Worm (Caenorhabditis elegans) whole organism, L4 larva: ENCODE measurements around the gene hum-5.

Source experiments
- F10B5.3 ChIP-seq: sonication (generic microtip); optimal IDR thresholded peaks from 2 replicates; lab custom pipeline; 2016; ENCODE audit warnings: mild to moderate bottlenecking, missing genetic modification characterization, missing compliant biosample characterization
- F37D6.2 ChIP-seq: sonication (generic microtip); optimal IDR thresholded peaks from 2 replicates; lab custom pipeline; 2016; ENCODE audit warnings: mild to moderate bottlenecking, missing genetic modification characterization, missing compliant biosample characterization
- F44E2.7 ChIP-seq: fragments of 200-800 bp; sonication (Bioruptor generic); IDR thresholded peaks from 2 replicates; pipeline ENCODE4 v2.1.2; 2022; ENCODE audit warnings: missing genetic modification characterization, missing compliant biosample characterization
- F49E8.2 ChIP-seq: sonication (generic microtip); optimal IDR thresholded peaks from 2 replicates; lab custom pipeline; 2016; ENCODE audit warnings: missing compliant biosample characterization, mild to moderate bottlenecking, missing genetic modification characterization, borderline replicate concordance
- R02D3.7 ChIP-seq: fragments of 150-350 bp; sonication (generic microtip); optimal IDR thresholded peaks from 3 replicates; lab custom pipeline; 2014; ENCODE audit warnings: missing biosample characterization, missing genetic modification characterization
- Y75B8A.6 ChIP-seq: fragments of 200-800 bp; sonication (Bioruptor generic); IDR thresholded peaks from 2 replicates; pipeline ENCODE4 v1.3.6; 2022; ENCODE audit warnings: missing genetic modification reagents, missing genetic modification characterization, missing compliant biosample characterization
- ZK546.5 ChIP-seq, 2 experiments: sonication (generic microtip); optimal IDR thresholded peaks; 2 replicates each; lab custom pipeline; 2017; ENCODE audit warnings: missing biosample characterization in 2 of 2, missing genetic modification characterization in 2 of 2
- aha-1 ChIP-seq: fragments of 150-350 bp; peaks from one replicate; lab custom pipeline; 2014; ENCODE audit warnings: missing biosample characterization, missing genetic modification characterization
- ceh-20 ChIP-seq: fragments of 200-800 bp; sonication (Bioruptor generic); IDR thresholded peaks from 2 replicates; pipeline ENCODE4 v1.3.6; 2022; ENCODE audit warnings: missing genetic modification reagents, missing genetic modification characterization, missing compliant biosample characterization
- ceh-62 ChIP-seq: sonication (generic microtip); optimal IDR thresholded peaks from 2 replicates; lab custom pipeline; 2017; ENCODE audit warnings: missing biosample characterization, missing genetic modification characterization
- ces-1 ChIP-seq: fragments of 150-350 bp; sonication (generic microtip); optimal IDR thresholded peaks from 4 replicates; lab custom pipeline; 2014; ENCODE audit warnings: missing biosample characterization, missing genetic modification reagents, missing genetic modification characterization
- cey-2 ChIP-seq: sonication (generic microtip); optimal IDR thresholded peaks from 3 replicates; lab custom pipeline; 2017; ENCODE audit warnings: missing genetic modification characterization, mild to moderate bottlenecking, missing compliant biosample characterization, antibody characterized with exemption, borderline replicate concordance; ENCODE audit not compliant: insufficient read depth
- daf-12 ChIP-seq: fragments of 150-350 bp; optimal IDR thresholded peaks from 2 replicates; lab custom pipeline; 2014; ENCODE audit warnings: missing biosample characterization, missing genetic modification reagents, missing genetic modification characterization
- dmd-6 ChIP-seq: fragments of 200-800 bp; sonication (Bioruptor generic); IDR thresholded peaks from 2 replicates; pipeline ENCODE4 v1.3.6; 2022; ENCODE audit warnings: missing genetic modification reagents, missing genetic modification characterization, missing compliant biosample characterization
- dmd-8 ChIP-seq: fragments of 200-800 bp; sonication (Bioruptor generic); IDR thresholded peaks from 2 replicates; pipeline ENCODE4 v1.3.6; 2022; ENCODE audit warnings: missing genetic modification characterization, missing compliant biosample characterization
- fos-1 ChIP-seq: fragments of 150-350 bp; optimal IDR thresholded peaks from 2 replicates; lab custom pipeline; 2014; ENCODE audit warnings: missing biosample characterization, missing genetic modification characterization
- hif-1 ChIP-seq, 2 experiments: sonication (generic microtip); optimal IDR thresholded peaks; 2 replicates each; lab custom pipeline; 2016 to 2017; ENCODE audit warnings: missing compliant biosample characterization in 2 of 2, missing genetic modification characterization in 2 of 2, missing genetic modification reagents in 2 of 2, missing genotype in 2 of 2, mild to moderate bottlenecking in 1 of 2
- hlh-11 ChIP-seq: fragments of 200-800 bp; sonication (Bioruptor generic); optimal IDR thresholded peaks from 2 replicates; lab custom pipeline; 2018; ENCODE audit warnings: mild to moderate bottlenecking, missing genetic modification characterization, missing compliant biosample characterization
- hmg-1.1 ChIP-seq: fragments of 200-800 bp; sonication (Bioruptor generic); IDR thresholded peaks from 2 replicates; pipeline ENCODE4 v1.3.6; 2022; ENCODE audit warnings: missing genetic modification reagents, missing genetic modification characterization, missing compliant biosample characterization
- lim-7 ChIP-seq: fragments of 200-800 bp; sonication (Bioruptor generic); IDR thresholded peaks from 2 replicates; pipeline ENCODE4 v1.3.6; 2022; ENCODE audit warnings: missing genetic modification characterization, missing compliant biosample characterization
- lin-15B ChIP-seq: fragments of 150-350 bp; sonication (generic microtip); optimal IDR thresholded peaks from 3 replicates; lab custom pipeline; 2014; ENCODE audit warnings: missing biosample characterization, missing genetic modification characterization
- lin-38 ChIP-seq: fragments of 200-800 bp; sonication (Bioruptor generic); IDR thresholded peaks from 2 replicates; pipeline ENCODE4 v1.3.6; 2022; ENCODE audit warnings: missing genetic modification reagents, missing genetic modification characterization, missing compliant biosample characterization
- lsy-2 ChIP-seq, 2 experiments: fragments of 150-350 bp in 1 of 2; sonication (generic microtip) in 1 of 2; optimal IDR thresholded peaks; 2 replicates each; lab custom pipeline; 2014 to 2017; ENCODE audit warnings: missing biosample characterization in 2 of 2, missing genetic modification characterization in 2 of 2
- madf-5 ChIP-seq, 2 experiments: fragments of 200-800 bp; sonication (Bioruptor generic); IDR thresholded peaks; 2 replicates each; pipeline ENCODE4 v1.3.6; 2022; ENCODE audit warnings: missing compliant biosample characterization in 2 of 2, missing genetic modification characterization in 2 of 2
- madf-9 ChIP-seq: fragments of 200-800 bp; sonication (Bioruptor generic); conservative IDR thresholded peaks from 2 replicates; pipeline ENCODE4 v1.3.6; 2022; ENCODE audit warnings: missing genetic modification reagents, missing genetic modification characterization, missing compliant biosample characterization
- mep-1 ChIP-seq: fragments of 150-350 bp; sonication (generic microtip); optimal IDR thresholded peaks from 3 replicates; lab custom pipeline; 2014; ENCODE audit warnings: missing biosample characterization, missing genetic modification characterization
- mxl-2 ChIP-seq: fragments of 200-800 bp; sonication (Bioruptor generic); conservative IDR thresholded peaks from 2 replicates; pipeline ENCODE4 v1.3.6; 2022; ENCODE audit warnings: missing genetic modification reagents, missing genetic modification characterization, missing compliant biosample characterization
- nhr-102 ChIP-seq: sonication (generic microtip); optimal IDR thresholded peaks from 2 replicates; lab custom pipeline; 2016; ENCODE audit warnings: mild to moderate bottlenecking, missing genetic modification characterization, moderate library complexity, missing compliant biosample characterization
- nhr-25 ChIP-seq: sonication (generic microtip); optimal IDR thresholded peaks from 2 replicates; lab custom pipeline; 2017; ENCODE audit warnings: missing genetic modification characterization, mild to moderate bottlenecking, missing compliant biosample characterization, antibody characterized with exemption, moderate library complexity, borderline replicate concordance; ENCODE audit not compliant: insufficient read depth
- nhr-28 ChIP-seq: fragments of 150-350 bp; optimal IDR thresholded peaks from 2 replicates; lab custom pipeline; 2014; ENCODE audit warnings: missing biosample characterization, missing genetic modification characterization
- nhr-41 ChIP-seq: fragments of 200-800 bp; sonication (Bioruptor generic); IDR thresholded peaks from 2 replicates; pipeline ENCODE4 v1.3.6; 2022; ENCODE audit warnings: missing genetic modification reagents, missing genetic modification characterization, missing compliant biosample characterization
- nhr-42 ChIP-seq: fragments of 200-800 bp; sonication (Bioruptor generic); IDR thresholded peaks from 2 replicates; pipeline ENCODE4 v1.3.6; 2022; ENCODE audit warnings: missing genetic modification characterization, missing compliant biosample characterization
- nhr-48 ChIP-seq: sonication (generic microtip); optimal IDR thresholded peaks from 2 replicates; lab custom pipeline; 2016; ENCODE audit warnings: mild to moderate bottlenecking, missing genetic modification characterization, missing compliant biosample characterization
- nhr-6 ChIP-seq: fragments of 150-350 bp; optimal IDR thresholded peaks from 2 replicates; lab custom pipeline; 2014; ENCODE audit warnings: missing biosample characterization, missing genetic modification characterization
- nhr-77 ChIP-seq: fragments of 150-350 bp; optimal IDR thresholded peaks from 2 replicates; lab custom pipeline; 2014; ENCODE audit warnings: missing biosample characterization, missing genetic modification characterization
- pha-4 ChIP-seq, 2 experiments: fragments of 150-350 bp in 1 of 2; fragments of 200-800 bp in 1 of 2; sonication (Bioruptor generic) in 1 of 2; IDR thresholded peaks in 1 of 2; optimal IDR thresholded peaks in 1 of 2; 2 replicates each; pipeline versions ENCODE4 v1.3.6 to Lab custom; 2014 to 2022; ENCODE audit warnings: missing genetic modification characterization in 2 of 2, missing genetic modification reagents in 2 of 2, missing biosample characterization in 1 of 2, missing compliant biosample characterization in 1 of 2
- php-3 ChIP-seq: fragments of 200-800 bp; sonication (Bioruptor generic); IDR thresholded peaks from 2 replicates; pipeline ENCODE4 v1.3.6; 2022; ENCODE audit warnings: missing genetic modification reagents, missing genetic modification characterization, missing compliant biosample characterization
- saeg-2 ChIP-seq: fragments of 200-800 bp; sonication (Bioruptor generic); IDR thresholded peaks from 2 replicates; pipeline ENCODE4 v1.3.6; 2022; ENCODE audit warnings: missing genetic modification reagents, missing genetic modification characterization, missing compliant biosample characterization
- sdz-12 ChIP-seq: fragments of 200-800 bp; sonication (Bioruptor generic); optimal IDR thresholded peaks from 2 replicates; lab custom pipeline; 2018; ENCODE audit warnings: mild to moderate bottlenecking, missing genetic modification characterization, missing compliant biosample characterization
- set-16 ChIP-seq: fragments of 200-800 bp; sonication (Bioruptor generic); IDR thresholded peaks from 2 replicates; pipeline ENCODE4 v1.3.6; 2022; ENCODE audit warnings: missing genetic modification reagents, missing genetic modification characterization, missing compliant biosample characterization
- snpc-1.2 ChIP-seq: fragments of 200-800 bp; sonication (Bioruptor generic); IDR thresholded peaks from 2 replicates; pipeline ENCODE4 v1.3.6; 2022; ENCODE audit warnings: missing genetic modification reagents, missing genetic modification characterization, missing compliant biosample characterization
- tag-97 ChIP-seq: fragments of 200-800 bp; sonication (Bioruptor generic); IDR thresholded peaks from 2 replicates; pipeline ENCODE4 v1.3.6; 2022; ENCODE audit warnings: missing genetic modification characterization, missing compliant biosample characterization
- unc-130 ChIP-seq: sonication (generic microtip); optimal IDR thresholded peaks from 2 replicates; lab custom pipeline; 2016; ENCODE audit warnings: missing genetic modification reagents, missing genetic modification characterization, missing compliant biosample characterization
- vab-7 ChIP-seq: fragments of 200-800 bp; sonication (Bioruptor generic); IDR thresholded peaks from 2 replicates; pipeline ENCODE4 v1.3.6; 2022; ENCODE audit warnings: missing genetic modification reagents, missing genetic modification characterization, missing compliant biosample characterization
- zag-1 ChIP-seq: fragments of 150-350 bp; optimal IDR thresholded peaks from 2 replicates; lab custom pipeline; 2014; ENCODE audit warnings: missing biosample characterization, missing genetic modification characterization
- zfp-2 ChIP-seq: sonication (generic microtip); optimal IDR thresholded peaks from 2 replicates; lab custom pipeline; 2016; ENCODE audit warnings: mild to moderate bottlenecking, missing genetic modification characterization, missing compliant biosample characterization
- zfp-3 ChIP-seq: fragments of 200-800 bp; sonication (Bioruptor generic); conservative IDR thresholded peaks from 2 replicates; pipeline ENCODE4 v1.3.6; 2022; ENCODE audit warnings: missing genetic modification reagents, missing genetic modification characterization, missing compliant biosample characterization
- zip-11 ChIP-seq: fragments of 200-800 bp; sonication (Bioruptor generic); IDR thresholded peaks from 2 replicates; pipeline ENCODE4 v1.3.6; 2022; ENCODE audit warnings: missing genetic modification characterization, missing compliant biosample characterization
- ztf-11 ChIP-seq: fragments of 150-350 bp; optimal IDR thresholded peaks from 2 replicates; lab custom pipeline; 2014; ENCODE audit warnings: missing biosample characterization, missing genetic modification characterization
- ztf-7 ChIP-seq: fragments of 150-350 bp; optimal IDR thresholded peaks from 2 replicates; lab custom pipeline; 2014; ENCODE audit warnings: missing biosample characterization, missing genetic modification characterization

Gene hum-5

ce11 chrIII:4004064-4004580 lies 32.5 kb downstream of the hum-5 start, which contains the start of gene tif-1A:
Gene tif-1A (minus strand): TSS chrIII:4004114.
- TF ChIP-seq php-3 (peak; percentile 98), F44E2.7 (GFP tag; lab: Robert Waterston, UW) (no peak), lin-38 (GFP tag; lab: Robert Waterston, UW) (peak; percentile 80), nhr-102 (tag; lab: Kevin White, UChicago) (peak; percentile 87), saeg-2 (GFP tag; lab: Robert Waterston, UW) (no peak), lim-7 (GFP tag; lab: Robert Waterston, UW) (no peak), nhr-28 (peak; percentile 72), nhr-48 (tag; lab: Kevin White, UChicago) (peak; percentile 66), F37D6.2 (peak; percentile 54), madf-5 (GFP tag; IDR thresholded peaks at IDR 0.05; lab: Robert Waterston, UW) (no peak), ceh-62 (tag; lab: Kevin White, UChicago) (no peak), ceh-20 (GFP tag; lab: Robert Waterston, UW) (0 out of 2 replicates have a peak, but pooled peaks have one; percentile 28), zip-11 (no peak), ZK546.5 (tag; optimal IDR thresholded peaks at IDR 0.05; lab: Kevin White, UChicago) (no peak), zfp-2 (tag; lab: Kevin White, UChicago) (no peak), nhr-77 (peak; percentile 88), F49E8.2 (tag; lab: Kevin White, UChicago) (peak; percentile 15), daf-12 (tag; lab: Kevin White, UChicago) (no peak), lin-15B (tag; lab: Kevin White, UChicago) (no peak), tag-97 (GFP tag; lab: Robert Waterston, UW) (no peak), Y75B8A.6 (GFP tag; lab: Robert Waterston, UW) (no peak), nhr-42 (no peak), hmg-1.1 (GFP tag; lab: Robert Waterston, UW) (peak; percentile 61), ztf-7 (tag; lab: Kevin White, UChicago) (peak; percentile 78), dmd-6 (peak; percentile 88), zag-1 (tag; lab: Kevin White, UChicago) (no peak), mxl-2 (GFP tag; lab: Robert Waterston, UW) (no peak), F10B5.3 (tag; lab: Kevin White, UChicago) (no peak), aha-1 (no peak), nhr-41 (no peak), snpc-1.2 (GFP tag; lab: Robert Waterston, UW) (no peak), fos-1 (tag; lab: Kevin White, UChicago) (no peak), nhr-6 (tag; lab: Kevin White, UChicago) (peak; percentile 73), dmd-8 (no peak), ces-1 (GFP tag; lab: Kevin White, UChicago) (no peak), hlh-11 (peak; percentile 92), vab-7 (GFP tag; lab: Robert Waterston, UW) (no peak), set-16 (GFP tag; lab: Robert Waterston, UW) (no peak), hif-1 (tag; optimal IDR thresholded peaks at IDR 0.05; lab: Kevin White, UChicago) (peak in 1 of 2 experiments; percentile 71), nhr-25 (tag; lab: Kevin White, UChicago) (peak; percentile 40), madf-9 (no peak), ztf-11 (tag; lab: Kevin White, UChicago) (no peak), zfp-3 (GFP tag; lab: Robert Waterston, UW) (peak; percentile 56; the same call in 1 of the 2 replicates), mep-1 (peak; percentile 92), unc-130 (GFP tag; lab: Kevin White, UChicago) (peak; percentile 11), lsy-2 (tag; optimal IDR thresholded peaks at IDR 0.05; lab: Kevin White, UChicago) (peak; percentile 24 to 94), pha-4 (GFP tag; IDR thresholded peaks at IDR 0.05; lab: Robert Waterston, UW) (peak; percentile 38; the same call in 1 of the 2 replicates), pha-4 (tag; optimal IDR thresholded peaks at IDR 0.05; lab: Kevin White, UChicago) (peak; percentile 37), sdz-12 (GFP tag; lab: Kevin White, UChicago) (no peak), R02D3.7 (tag; lab: Kevin White, UChicago) (no peak), cey-2 (tag; lab: Kevin White, UChicago) (no peak)
